Worm (Caenorhabditis elegans) whole organism, L2 larva: ENCODE data around the gene clec-60.

ENCODE experiments used
- elt-3 ChIP-seq: sonication (generic microtip); optimal IDR thresholded peaks from 2 replicates; lab custom pipeline; 2017; ENCODE audit warnings: missing biosample characterization, missing genetic modification characterization
- nhr-77 ChIP-seq: fragments of 150-350 bp; optimal IDR thresholded peaks from 2 replicates; lab custom pipeline; 2014; ENCODE audit warnings: missing biosample characterization, missing genetic modification characterization

ce11 chrII:10524374-10524773, 42.7 kb upstream of the clec-60 start, which contains the start of gene F59B10.6:
- no peak for TF ChIP-seq nhr-77 (tag; lab: Kevin White, UChicago)
- TF ChIP-seq elt-3 (tag; lab: Kevin White, UChicago): no peak
